Fruit fly (Drosophila melanogaster) Kc167 (cell line): ENCODE data around the gene CG13282.

Source experiments
- Myc ChIP-seq: fragments of >200 bp; optimal IDR thresholded peaks from 2 replicates; lab custom pipeline; 2017; ENCODE audit warnings: missing external identifiers
- Sin3A ChIP-seq: fragments of >200 bp; optimal IDR thresholded peaks from 2 replicates; lab custom pipeline; 2018; ENCODE audit warnings: missing external identifiers
- insv ChIP-seq: fragments of >200 bp; optimal IDR thresholded peaks from 3 replicates; lab custom pipeline; 2018; ENCODE audit warnings: missing external identifiers
- psq ChIP-seq: fragments of >200 bp; optimal IDR thresholded peaks from 2 replicates; lab custom pipeline; 2017; ENCODE audit warnings: missing external identifiers

- TF ChIP-seq psq: no peak
- TF ChIP-seq insv: no peak
- no peak for TF ChIP-seq Sin3A (lab: Kevin White, UChicago)
- TF ChIP-seq Myc: no peak
Observed at dm6 chr2L:16789880-16790279, 44.4 kb downstream of the CG13282 start.
